Worm (Caenorhabditis elegans): Measurements from ENCODE around the gene act-2.

act-2 gene

DNA sequence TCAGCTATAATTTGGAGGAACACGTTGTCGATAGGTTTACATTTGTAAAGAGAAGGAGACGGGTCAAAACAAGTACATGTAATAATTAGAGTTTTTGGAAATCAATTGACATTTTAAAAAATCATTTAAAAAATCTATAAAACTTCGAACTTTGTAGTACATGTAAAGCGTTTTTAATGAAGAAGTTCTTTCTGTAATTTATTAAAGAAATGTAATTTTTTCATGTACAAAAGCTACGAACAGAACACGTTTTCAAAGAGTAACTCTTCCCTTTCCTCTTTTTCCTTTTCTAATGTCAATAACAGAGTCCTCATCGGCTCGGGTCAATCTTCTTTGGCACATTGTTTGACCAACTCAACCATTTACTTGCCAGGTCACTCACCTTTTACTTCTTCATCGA lies 34.2 kb downstream of the act-2 start, which contains the start of gene C45B11.6:
Gene C45B11.6 (plus strand): TSS at position 301 of the 400 bp plus-strand sequence.
- TF ChIP-seq ceh-31 (tag; optimal IDR thresholded peaks at IDR 0.05) (no peak), hlh-13 (GFP tag; optimal IDR thresholded peaks at IDR 0.05) (no peak), dve-1 (tag; optimal IDR thresholded peaks at IDR 0.05) (no peak), ceh-9 (tag; optimal IDR thresholded peaks at IDR 0.05) (no peak), pha-2 (tag; optimal IDR thresholded peaks at IDR 0.05) (no peak), lim-6 (tag; optimal IDR thresholded peaks at IDR 0.05) (no peak), ref-2 (tag; optimal IDR thresholded peaks at IDR 0.05) (no peak), pat-9 (tag; optimal IDR thresholded peaks at IDR 0.05) (no peak), elt-2 (tag; optimal IDR thresholded peaks at IDR 0.05) (no peak), sox-2 (GFP tag; IDR thresholded peaks at IDR 0.05) (no peak), ceh-24 (tag; optimal IDR thresholded peaks at IDR 0.05) (no peak), ama-1 (optimal IDR thresholded peaks at IDR 0.05) (no peak), F13H6.1 (tag; optimal IDR thresholded peaks at IDR 0.05) (no peak), pqm-1 (tag; optimal IDR thresholded peaks at IDR 0.05) (no peak), ceh-6 (GFP tag; optimal IDR thresholded peaks at IDR 0.05) (no peak), ceh-30 (tag; optimal IDR thresholded peaks at IDR 0.05) (no peak)

DNA sequence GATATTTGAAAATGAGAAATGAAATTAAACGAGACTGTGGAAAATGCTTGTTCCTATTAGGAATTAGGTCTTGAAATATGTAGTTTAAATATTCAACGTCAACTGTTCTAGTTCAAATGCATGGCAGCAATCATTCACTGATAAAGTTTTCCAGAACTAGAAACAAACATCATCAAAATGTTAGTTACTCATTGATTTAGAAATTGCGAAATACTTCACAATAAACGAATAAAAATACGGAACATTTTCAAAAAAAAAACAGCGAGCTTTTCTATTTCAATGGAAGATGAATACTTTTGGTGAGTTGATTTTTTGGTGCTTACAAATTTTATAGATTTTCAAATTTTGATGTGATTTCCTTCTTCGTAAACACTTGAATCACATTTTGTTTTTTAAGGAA lies 35.4 kb downstream of the act-2 start, which contains the start of gene C45B11.2:
Gene C45B11.2 (plus strand): TSS at position 173 of the 400 bp plus-strand sequence.
- no peak for TF ChIP-seq pax-1 (tag; optimal IDR thresholded peaks at IDR 0.05)
- TF ChIP-seq ama-1 (optimal IDR thresholded peaks at IDR 0.05): no peak
- no peak for TF ChIP-seq odd-2 (tag; optimal IDR thresholded peaks at IDR 0.05)
- TF ChIP-seq pqm-1 (tag; optimal IDR thresholded peaks at IDR 0.05): no peak
- TF ChIP-seq F13H6.1 (tag; optimal IDR thresholded peaks at IDR 0.05): no peak
- TF ChIP-seq tbx-7 (tag; optimal IDR thresholded peaks at IDR 0.05): no peak
- TF ChIP-seq ceh-31 (tag; optimal IDR thresholded peaks at IDR 0.05): no peak
- TF ChIP-seq ceh-24 (tag; optimal IDR thresholded peaks at IDR 0.05): no peak
- no peak for TF ChIP-seq sox-2 (GFP tag; IDR thresholded peaks at IDR 0.05)
- TF ChIP-seq mec-3 (tag; optimal IDR thresholded peaks at IDR 0.05; ENCODE audit: borderline replicate concordance): no peak

DNA sequence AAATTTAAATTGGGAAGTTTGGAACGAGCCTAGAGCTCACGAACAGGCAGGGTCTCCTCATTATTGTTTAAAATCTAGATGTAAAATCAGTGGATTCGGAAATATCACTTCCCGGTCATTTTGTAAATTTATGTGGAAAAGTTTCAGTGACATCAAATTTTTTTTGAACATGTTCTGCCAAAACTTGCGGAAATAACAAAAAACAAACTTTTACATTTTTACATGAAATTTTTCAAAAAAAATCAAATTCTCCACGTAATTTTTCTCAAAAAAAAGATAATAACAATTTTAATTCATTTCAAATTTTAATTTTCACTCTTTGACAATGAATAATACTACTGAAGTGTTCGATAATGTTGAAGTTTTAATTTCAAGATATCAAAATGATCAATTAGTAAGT lies 36.5 kb downstream of the act-2 start, which contains the start of gene C45B11.5:
Gene C45B11.5 (plus strand): TSS at position 301 of the 400 bp plus-strand sequence.
- TF ChIP-seq K02D7.2 (tag; optimal IDR thresholded peaks at IDR 0.05) (no peak), elt-4 (tag; optimal IDR thresholded peaks at IDR 0.05) (no peak), ceh-34 (tag; optimal IDR thresholded peaks at IDR 0.05) (no peak), lin-11 (tag; optimal IDR thresholded peaks at IDR 0.05) (no peak), fkh-10 (GFP tag; optimal IDR thresholded peaks at IDR 0.05) (no peak), ceh-45 (GFP tag; IDR thresholded peaks at IDR 0.05) (no peak), gmeb-2 (tag; optimal IDR thresholded peaks at IDR 0.05) (no peak), pat-9 (tag; optimal IDR thresholded peaks at IDR 0.05) (no peak), ama-1 (optimal IDR thresholded peaks at IDR 0.05) (no peak), lim-6 (tag; optimal IDR thresholded peaks at IDR 0.05) (no peak), C08G9.2 (tag; optimal IDR thresholded peaks at IDR 0.05) (no peak), tbx-7 (tag; optimal IDR thresholded peaks at IDR 0.05) (no peak), ztf-16 (tag; optimal IDR thresholded peaks at IDR 0.05) (no peak), Y22D7AL.16 (tag; optimal IDR thresholded peaks at IDR 0.05) (no peak), C38D4.7 (GFP tag; optimal IDR thresholded peaks at IDR 0.05) (no peak), syd-9 (tag; optimal IDR thresholded peaks at IDR 0.05) (no peak)

DNA sequence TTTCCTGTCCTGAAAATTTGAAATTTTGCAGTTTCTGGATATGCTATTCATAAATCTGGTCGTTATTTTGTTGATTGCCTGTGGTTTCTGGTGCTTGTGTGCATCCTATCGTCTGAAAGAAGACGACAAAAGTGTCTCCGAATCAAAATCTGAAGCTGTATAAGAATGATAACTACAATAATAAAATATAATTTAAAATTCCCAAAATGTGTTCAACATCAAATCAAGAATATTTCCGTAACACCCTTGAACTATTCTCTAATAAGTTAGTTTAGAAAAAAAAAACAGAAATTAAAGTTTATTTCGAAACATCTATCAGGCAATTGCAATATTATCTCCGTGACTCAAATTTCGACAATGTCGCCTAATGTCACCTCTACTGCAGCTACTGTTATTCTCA lies 37.5 kb downstream of the act-2 start, which contains the start of gene C45B11.8:
Gene C45B11.8 (plus strand): TSS at position 301 of the 400 bp plus-strand sequence.
- TF ChIP-seq hlh-30 (tag; optimal IDR thresholded peaks at IDR 0.05; ENCODE audit: insufficient read depth) (no peak), tbx-2 (tag; optimal IDR thresholded peaks at IDR 0.05) (no peak), ceh-30 (tag; optimal IDR thresholded peaks at IDR 0.05) (no peak), unc-55 (GFP tag; optimal IDR thresholded peaks at IDR 0.05) (no peak), ceh-2 (tag; optimal IDR thresholded peaks at IDR 0.05) (no peak), gmeb-2 (tag; optimal IDR thresholded peaks at IDR 0.05) (no peak), eyg-1 (tag; optimal IDR thresholded peaks at IDR 0.05) (no peak), ceh-48 (tag; optimal IDR thresholded peaks at IDR 0.05) (no peak), K09A11.1 (tag; optimal IDR thresholded peaks at IDR 0.05; ENCODE audit: insufficient read depth) (no peak), mec-3 (tag; optimal IDR thresholded peaks at IDR 0.05; ENCODE audit: borderline replicate concordance) (no peak), pag-3 (tag; optimal IDR thresholded peaks at IDR 0.05; ENCODE audit: borderline replicate concordance) (no peak), ama-1 (optimal IDR thresholded peaks at IDR 0.05) (no peak), hlh-6 (tag; optimal IDR thresholded peaks at IDR 0.05) (no peak), ahr-1 (tag; optimal IDR thresholded peaks at IDR 0.05) (no peak), ceh-9 (tag; optimal IDR thresholded peaks at IDR 0.05) (no peak), nhr-11 (tag; optimal IDR thresholded peaks at IDR 0.05) (no peak), pax-1 (tag; optimal IDR thresholded peaks at IDR 0.05) (no peak), elt-4 (tag; optimal IDR thresholded peaks at IDR 0.05) (no peak), pha-2 (tag; optimal IDR thresholded peaks at IDR 0.05) (no peak), zip-5 (tag; optimal IDR thresholded peaks at IDR 0.05) (no peak)

Measured in whole organism, late embryonic.